Fruit fly (Drosophila melanogaster) whole organism, embryonic: ENCODE measurements around the gene Gga.

Source experiments
- Bdp1 ChIP-seq: fragments of 200-800 bp; sonication (Bioruptor generic); optimal IDR thresholded peaks from 3 replicates; lab custom pipeline; 2016; ENCODE audit warnings: missing biosample characterization, missing genetic modification characterization
- Bteb2 ChIP-seq: fragments of 200-800 bp; sonication (Bioruptor generic); optimal IDR thresholded peaks from 2 replicates; lab custom pipeline; 2016; ENCODE audit warnings: missing biosample characterization, missing genetic modification characterization
- CG10147 ChIP-seq: fragments of 200-800 bp; sonication (Bioruptor generic); optimal IDR thresholded peaks from 2 replicates; lab custom pipeline; 2019; ENCODE audit warnings: missing biosample characterization, mild to moderate bottlenecking, missing genetic modification characterization, moderate library complexity
- CG1024 ChIP-seq: fragments of 200-800 bp; sonication (Bioruptor generic); IDR thresholded peaks from 2 replicates; pipeline ENCODE4 v1.3.6; 2022; ENCODE audit warnings: missing biosample characterization, missing genetic modification characterization
- CG10431 ChIP-seq: fragments of 200-800 bp; sonication (Bioruptor generic); optimal IDR thresholded peaks from 3 replicates; lab custom pipeline; 2018; ENCODE audit warnings: missing biosample characterization, mild to moderate bottlenecking, missing genetic modification characterization
- CG11398 ChIP-seq: fragments of 200-800 bp; sonication (Bioruptor generic); optimal IDR thresholded peaks from 2 replicates; lab custom pipeline; 2016; ENCODE audit warnings: missing biosample characterization, missing genetic modification characterization
- CG11723 ChIP-seq: fragments of 200-800 bp; sonication (Bioruptor generic); optimal IDR thresholded peaks from 2 replicates; lab custom pipeline; 2017; ENCODE audit warnings: missing biosample characterization, mild to moderate bottlenecking, missing genetic modification characterization
- CG14014 ChIP-seq: fragments of 200-800 bp; sonication (Bioruptor generic); IDR thresholded peaks from 2 replicates; pipeline ENCODE4 v1.3.6; 2022; ENCODE audit warnings: missing biosample characterization, missing genetic modification characterization
- CG14710 ChIP-seq: fragments of 200-800 bp; sonication (Bioruptor generic); optimal IDR thresholded peaks from 3 replicates; lab custom pipeline; 2019; ENCODE audit warnings: missing biosample characterization, mild to moderate bottlenecking, missing genetic modification characterization, moderate library complexity
- CG15011 ChIP-seq: fragments of 200-800 bp; sonication (Bioruptor generic); optimal IDR thresholded peaks from 3 replicates; lab custom pipeline; 2018; ENCODE audit warnings: missing biosample characterization, mild to moderate bottlenecking, missing genetic modification characterization
- CG15269 ChIP-seq: fragments of 200-800 bp; sonication (Bioruptor generic); optimal IDR thresholded peaks from 2 replicates; lab custom pipeline; 2018; ENCODE audit warnings: missing biosample characterization, mild to moderate bottlenecking, missing genetic modification characterization, moderate library complexity
- CG15479 ChIP-seq: fragments of 200-800 bp; sonication (Bioruptor generic); optimal IDR thresholded peaks from 3 replicates; lab custom pipeline; 2019; ENCODE audit warnings: missing biosample characterization, mild to moderate bottlenecking, missing genetic modification characterization, moderate library complexity
- CG16813 ChIP-seq: fragments of 200-800 bp; sonication (Bioruptor generic); IDR thresholded peaks from 3 replicates; pipeline ENCODE4 v1.3.6; 2022; ENCODE audit warnings: missing biosample characterization, missing genetic modification characterization; ENCODE audit not compliant: partially characterized antibody
- CG17186 ChIP-seq: fragments of 200-800 bp; sonication (Bioruptor generic); optimal IDR thresholded peaks from 3 replicates; lab custom pipeline; 2017; ENCODE audit warnings: missing biosample characterization, missing genetic modification reagents, missing genetic modification characterization
- CG17361 ChIP-seq: fragments of 200-800 bp; sonication (Bioruptor generic); IDR thresholded peaks from 3 replicates; pipeline ENCODE4 v1.3.6; 2022; ENCODE audit warnings: missing biosample characterization, missing genetic modification characterization
- CG18599 ChIP-seq: fragments of 200-800 bp; sonication (Bioruptor generic); optimal IDR thresholded peaks from 3 replicates; lab custom pipeline; 2017; ENCODE audit warnings: missing biosample characterization, missing genetic modification characterization, mild to moderate bottlenecking, moderate library complexity, missing genetic modification reagents
- CG2199 ChIP-seq: fragments of 200-800 bp; sonication (Bioruptor generic); IDR thresholded peaks from 3 replicates; pipeline ENCODE4 v1.3.6; 2022; ENCODE audit warnings: missing biosample characterization, missing genetic modification characterization
- CG3407 ChIP-seq: fragments of 200-800 bp; sonication (Bioruptor generic); optimal IDR thresholded peaks from 2 replicates; lab custom pipeline; 2018; ENCODE audit warnings: missing biosample characterization, mild to moderate bottlenecking, missing genetic modification characterization
- CG3995 ChIP-seq: fragments of 200-800 bp; sonication (Bioruptor generic); optimal IDR thresholded peaks from 3 replicates; lab custom pipeline; 2016; ENCODE audit warnings: missing biosample characterization, missing genetic modification characterization
- CG5180 ChIP-seq: fragments of 200-800 bp; sonication (Bioruptor generic); optimal IDR thresholded peaks from 3 replicates; lab custom pipeline; 2017; ENCODE audit warnings: missing biosample characterization, missing genetic modification characterization, mild to moderate bottlenecking, moderate library complexity, missing genetic modification reagents
- CG6175 ChIP-seq: fragments of 200-800 bp; sonication (Bioruptor generic); IDR thresholded peaks from 3 replicates; pipeline ENCODE4 v1.3.6; 2022; ENCODE audit warnings: missing biosample characterization, missing genetic modification characterization
- CG7745 ChIP-seq: fragments of 200-800 bp; sonication (Bioruptor generic); optimal IDR thresholded peaks from 2 replicates; lab custom pipeline; 2018; ENCODE audit warnings: missing biosample characterization, mild to moderate bottlenecking, missing genetic modification characterization, moderate library complexity
- CG9609 ChIP-seq: fragments of 200-800 bp; sonication (Bioruptor generic); optimal IDR thresholded peaks from 3 replicates; lab custom pipeline; 2016; ENCODE audit warnings: missing biosample characterization, missing genetic modification characterization
- HLH4C ChIP-seq: fragments of 200-800 bp; sonication (Bioruptor generic); IDR thresholded peaks from 3 replicates; pipeline ENCODE4 v1.3.6; 2022; ENCODE audit warnings: missing biosample characterization, missing genetic modification characterization; ENCODE audit not compliant: partially characterized antibody
- Ravus ChIP-seq: fragments of 200-800 bp; sonication (Bioruptor generic); IDR thresholded peaks from 2 replicates; pipeline ENCODE4 v1.3.6; 2022; ENCODE audit warnings: missing biosample characterization, missing genetic modification characterization
- Spps ChIP-seq: fragments of 200-800 bp; sonication (Bioruptor generic); optimal IDR thresholded peaks from 2 replicates; lab custom pipeline; 2018; ENCODE audit warnings: missing biosample characterization, mild to moderate bottlenecking, missing genetic modification characterization
- Vsx1 ChIP-seq: fragments of 200-800 bp; sonication (Bioruptor generic); optimal IDR thresholded peaks from 2 replicates; lab custom pipeline; 2017; ENCODE audit warnings: missing biosample characterization, mild to moderate bottlenecking, missing genetic modification characterization, missing genetic modification reagents
- ash1 ChIP-seq: fragments of 200-800 bp; sonication (Bioruptor generic); optimal IDR thresholded peaks from 2 replicates; lab custom pipeline; 2018; ENCODE audit warnings: missing biosample characterization, mild to moderate bottlenecking, missing genetic modification characterization
- bbx ChIP-seq: fragments of 200-800 bp; sonication (Bioruptor generic); IDR thresholded peaks from 2 replicates; pipeline ENCODE4 v1.3.6; 2022; ENCODE audit warnings: missing biosample characterization, missing genetic modification characterization; ENCODE audit not compliant: partially characterized antibody
- chm ChIP-seq: fragments of 200-800 bp; sonication (Bioruptor generic); IDR thresholded peaks from 2 replicates; pipeline ENCODE4 v1.3.6; 2022; ENCODE audit warnings: missing biosample characterization, missing genetic modification characterization
- da ChIP-seq: fragments of 200-800 bp; sonication (Bioruptor generic); optimal IDR thresholded peaks from 2 replicates; lab custom pipeline; 2016; ENCODE audit warnings: missing biosample characterization, missing genetic modification characterization
- esg ChIP-seq: fragments of 200-800 bp; sonication (Bioruptor generic); conservative IDR thresholded peaks from 2 replicates; pipeline ENCODE4 v1.3.6; 2022; ENCODE audit warnings: missing biosample characterization, missing genetic modification characterization
- fd96Cb ChIP-seq: fragments of 200-800 bp; sonication (Bioruptor generic); optimal IDR thresholded peaks from 2 replicates; lab custom pipeline; 2018; ENCODE audit warnings: missing biosample characterization, mild to moderate bottlenecking, missing genetic modification characterization, moderate library complexity
- gro ChIP-seq: fragments of 200-800 bp; sonication (Bioruptor generic); optimal IDR thresholded peaks from 2 replicates; lab custom pipeline; 2016; ENCODE audit warnings: missing biosample characterization, missing genetic modification characterization
- gsb-n ChIP-seq: fragments of 200-800 bp; sonication (Bioruptor generic); optimal IDR thresholded peaks from 3 replicates; lab custom pipeline; 2018; ENCODE audit warnings: missing biosample characterization, mild to moderate bottlenecking, missing genetic modification characterization
- hb ChIP-seq: fragments of 200-800 bp; sonication (Bioruptor generic); IDR thresholded peaks from 3 replicates; pipeline ENCODE4 v1.3.6; 2022; ENCODE audit warnings: missing biosample characterization, missing genetic modification characterization; ENCODE audit not compliant: partially characterized antibody
- maf-S ChIP-seq: fragments of 200-800 bp; sonication (Bioruptor generic); optimal IDR thresholded peaks from 2 replicates; lab custom pipeline; 2016; ENCODE audit warnings: missing biosample characterization, missing genetic modification characterization
- mirr ChIP-seq: fragments of 200-800 bp; sonication (Bioruptor generic); optimal IDR thresholded peaks from 3 replicates; lab custom pipeline; 2018; ENCODE audit warnings: missing biosample characterization, mild to moderate bottlenecking, missing genetic modification characterization
- mld ChIP-seq: fragments of 200-800 bp; sonication (Bioruptor generic); IDR thresholded peaks from 3 replicates; pipeline ENCODE4 v1.3.6; 2022; ENCODE audit warnings: missing biosample characterization, missing genetic modification characterization; ENCODE audit not compliant: partially characterized antibody
- nau ChIP-seq: fragments of 200-800 bp; sonication (Bioruptor generic); optimal IDR thresholded peaks from 3 replicates; lab custom pipeline; 2017; ENCODE audit warnings: missing biosample characterization, mild to moderate bottlenecking, missing genetic modification characterization, missing genetic modification reagents
- nerfin-1 ChIP-seq: fragments of 200-800 bp; sonication (Bioruptor generic); optimal IDR thresholded peaks from 3 replicates; lab custom pipeline; 2019; ENCODE audit warnings: missing biosample characterization, mild to moderate bottlenecking, missing genetic modification characterization, moderate library complexity
- odd ChIP-seq: fragments of 200-800 bp; sonication (Bioruptor generic); optimal IDR thresholded peaks from 2 replicates; lab custom pipeline; 2017; ENCODE audit warnings: missing biosample characterization, mild to moderate bottlenecking, missing genetic modification characterization
- phol ChIP-seq: fragments of 200-800 bp; sonication (Bioruptor generic); optimal IDR thresholded peaks from 3 replicates; lab custom pipeline; 2018; ENCODE audit warnings: missing biosample characterization, mild to moderate bottlenecking, missing genetic modification characterization, moderate library complexity
- psq ChIP-seq: fragments of 200-800 bp; sonication (Bioruptor generic); optimal IDR thresholded peaks from 2 replicates; lab custom pipeline; 2017; ENCODE audit warnings: missing biosample characterization, missing genetic modification characterization
- seq ChIP-seq: fragments of 200-800 bp; sonication (Bioruptor generic); IDR thresholded peaks from 2 replicates; pipeline ENCODE4 v1.3.6; 2022; ENCODE audit warnings: missing biosample characterization, missing genetic modification characterization
- shn ChIP-seq: fragments of 200-800 bp; sonication (Bioruptor generic); optimal IDR thresholded peaks from 3 replicates; lab custom pipeline; 2016; ENCODE audit warnings: missing biosample characterization, missing genetic modification characterization
- wdn ChIP-seq: fragments of 200-800 bp; sonication (Bioruptor generic); IDR thresholded peaks from 2 replicates; pipeline ENCODE4 v1.3.6; 2022; ENCODE audit warnings: missing biosample characterization, missing genetic modification characterization
- zen2 ChIP-seq: fragments of 200-800 bp; sonication (Bioruptor generic); IDR thresholded peaks from 3 replicates; pipeline ENCODE4 v1.3.6; 2022; ENCODE audit warnings: missing biosample characterization, missing genetic modification characterization; ENCODE audit not compliant: partially characterized antibody

The Gga gene

dm6 chrX:9578696-9579509 is 21.9 kb upstream of the Gga start (continued):
- TF ChIP-seq phol (tag; lab: Kevin White, UChicago) (peak; percentile 98), mirr (peak; percentile 65), nerfin-1 (peak; percentile 93), Bdp1 (GFP tag; lab: Kevin White, UChicago) (peak; percentile 93), CG17186 (GFP tag; lab: Kevin White, UChicago) (peak; percentile 94), CG11723 (GFP tag; lab: Kevin White, UChicago) (peak; percentile 97), fd96Cb (tag; lab: Kevin White, UChicago) (peak; percentile 99), esg (GFP tag; lab: Robert Waterston, UW) (peak; percentile 97), CG17361 (GFP tag; lab: Robert Waterston, UW) (peak; percentile 98), ash1 (GFP tag; lab: Kevin White, UChicago) (peak; percentile 89), Vsx1 (GFP tag; lab: Kevin White, UChicago) (peak; percentile 95), psq (GFP tag; lab: Kevin White, UChicago) (peak; percentile 95), CG3407 (GFP tag; lab: Kevin White, UChicago) (peak; percentile 97), CG5180 (peak; percentile 90), CG7745 (tag; lab: Kevin White, UChicago) (peak; percentile 91), CG15011 (GFP tag; lab: Kevin White, UChicago) (peak; percentile 94), CG10431 (GFP tag; lab: Kevin White, UChicago) (peak; percentile 92), HLH4C (no peak), Spps (tag; lab: Kevin White, UChicago) (peak; percentile 96), CG3995 (GFP tag; lab: Kevin White, UChicago) (peak; percentile 76), gro (peak; percentile 98), mld (GFP tag; lab: Robert Waterston, UW) (no peak), CG10147 (GFP tag; lab: Kevin White, UChicago) (peak; percentile 90), gsb-n (peak; percentile 98), CG15479 (GFP tag; lab: Kevin White, UChicago) (no peak), nau (peak; percentile 96), CG14710 (peak; percentile 97), shn (peak; percentile 98), CG18599 (peak; percentile 98), zen2 (GFP tag; lab: Robert Waterston, UW) (no peak), CG15269 (tag; lab: Kevin White, UChicago) (peak; percentile 97), maf-S (GFP tag; lab: Kevin White, UChicago) (peak; percentile 98), da (GFP tag; lab: Kevin White, UChicago) (peak; percentile 97), hb (GFP tag; lab: Robert Waterston, UW) (no peak), seq (GFP tag; lab: Robert Waterston, UW) (peak; percentile 97), CG11398 (GFP tag; lab: Kevin White, UChicago) (peak; percentile 97), CG14014 (GFP tag; lab: Robert Waterston, UW) (peak; percentile 98), chm (GFP tag; lab: Robert Waterston, UW) (peak; percentile 99), CG1024 (GFP tag; lab: Robert Waterston, UW) (peak; percentile 96), CG6175 (peak; percentile 97), wdn (GFP tag; lab: Robert Waterston, UW) (peak; percentile 98), Ravus (GFP tag; lab: Robert Waterston, UW) (peak; percentile 94), CG9609 (GFP tag; lab: Kevin White, UChicago) (peak; percentile 98), bbx (GFP tag; lab: Robert Waterston, UW) (no peak), CG2199 (peak; percentile 98), odd (GFP tag; lab: Kevin White, UChicago) (peak; percentile 94), Bteb2 (GFP tag; lab: Kevin White, UChicago) (peak; percentile 98), CG16813 (GFP tag; lab: Robert Waterston, UW) (no peak)
